Fruit fly (Drosophila melanogaster): ENCODE data around the gene ND-15.
A peak's percentile ranks its signal among the peaks of the same experiment; 100 is the strongest.

The ND-15 gene

DNA sequence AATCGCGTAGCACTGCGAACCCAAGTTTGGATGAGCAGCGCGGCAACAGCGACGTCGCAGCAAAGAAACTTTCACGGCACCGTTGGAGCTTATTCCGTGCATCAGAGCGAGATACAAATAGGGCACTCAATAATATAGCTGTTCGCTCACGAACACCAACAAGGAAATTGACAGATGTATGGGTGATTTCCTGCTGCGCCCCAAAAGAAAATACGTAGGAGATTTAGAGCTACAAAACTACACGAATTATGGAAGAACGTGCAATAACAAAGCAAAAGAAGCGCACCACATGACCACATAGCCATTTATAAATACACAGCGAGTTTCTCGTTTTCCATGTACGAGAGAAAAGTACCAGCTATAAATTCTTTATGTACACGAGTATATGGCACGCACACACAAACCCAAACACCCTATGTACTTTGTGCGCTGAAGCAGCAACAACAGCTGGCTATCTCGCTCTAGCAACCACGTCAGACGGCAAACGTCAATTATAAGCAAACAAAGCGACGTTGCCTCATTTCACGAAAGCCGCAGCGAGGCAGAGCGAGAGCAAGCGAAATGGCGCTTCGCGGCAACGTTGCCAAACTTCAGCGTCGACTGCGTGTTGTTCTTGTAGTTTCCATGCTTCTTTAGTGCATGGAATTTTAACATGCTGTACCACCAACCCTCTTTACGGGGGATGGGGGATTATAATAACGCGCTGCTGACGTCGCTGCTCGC lies 47.1 kb downstream of the ND-15 start (continued):
- TF ChIP-seq CG18619 (GFP tag; optimal IDR thresholded peaks at IDR 0.05) (peak; percentile 51), Max (GFP tag; optimal IDR thresholded peaks at IDR 0.05) (no peak), Lim3 (GFP tag; IDR thresholded peaks at IDR 0.05) (no peak), lbe (GFP tag; optimal IDR thresholded peaks at IDR 0.05) (peak; percentile 65), Lhr (GFP tag; optimal IDR thresholded peaks at IDR 0.05) (no peak), eve (GFP tag; optimal IDR thresholded peaks at IDR 0.05) (no peak), CG4617 (GFP tag; optimal IDR thresholded peaks at IDR 0.05; ENCODE audit: borderline replicate concordance) (no peak), Fer2 (tag; optimal IDR thresholded peaks at IDR 0.05) (no peak), CG11723 (GFP tag; optimal IDR thresholded peaks at IDR 0.05) (peak; percentile 25), CG4730 (GFP tag; IDR thresholded peaks at IDR 0.05) (no peak), jigr1 (GFP tag; IDR thresholded peaks at IDR 0.05) (no peak), Dref (GFP tag; IDR thresholded peaks at IDR 0.05) (no peak), NK7.1 (GFP tag; optimal IDR thresholded peaks at IDR 0.05) (no peak), CG3838 (GFP tag; optimal IDR thresholded peaks at IDR 0.05) (no peak), peb (GFP tag; IDR thresholded peaks at IDR 0.05) (no peak), sna (GFP tag; IDR thresholded peaks at IDR 0.05; ENCODE audit: partially characterized antibody) (no peak), NfI (GFP tag; optimal IDR thresholded peaks at IDR 0.05) (peak; percentile 6), sob (GFP tag; IDR thresholded peaks at IDR 0.05) (no peak), pnt (GFP tag; optimal IDR thresholded peaks at IDR 0.05) (no peak), Rx (GFP tag; IDR thresholded peaks at IDR 0.05) (no peak), sqz (GFP tag; optimal IDR thresholded peaks at IDR 0.05) (peak; percentile 69), hb (GFP tag; IDR thresholded peaks at IDR 0.05; ENCODE audit: partially characterized antibody) (no peak), CG10462 (GFP tag; optimal IDR thresholded peaks at IDR 0.05) (no peak), cato (GFP tag; optimal IDR thresholded peaks at IDR 0.05; ENCODE audit: borderline replicate concordance) (no peak), CG8924 (tag; optimal IDR thresholded peaks at IDR 0.05) (peak; percentile 52), stwl (tag; optimal IDR thresholded peaks at IDR 0.05) (no peak), CG4424 (GFP tag; optimal IDR thresholded peaks at IDR 0.05) (peak; percentile 38), B-H1 (GFP tag; IDR thresholded peaks at IDR 0.05) (no peak), CG3281 (GFP tag; optimal IDR thresholded peaks at IDR 0.05) (peak; percentile 66), slp2 (GFP tag; optimal IDR thresholded peaks at IDR 0.05) (no peak), CG7839 (tag; optimal IDR thresholded peaks at IDR 0.05) (no peak), CG12071 (GFP tag; optimal IDR thresholded peaks at IDR 0.05) (peak; percentile 32), fu2 (GFP tag; optimal IDR thresholded peaks at IDR 0.05) (no peak), HLH4C (GFP tag; IDR thresholded peaks at IDR 0.05; ENCODE audit: partially characterized antibody) (no peak), grn (GFP tag; optimal IDR thresholded peaks at IDR 0.05) (no peak), p53 (GFP tag; optimal IDR thresholded peaks at IDR 0.05) (no peak), CG34422 (GFP tag; IDR thresholded peaks at IDR 0.05) (no peak), hth (optimal IDR thresholded peaks at IDR 0.05) (no peak), ro (GFP tag; IDR thresholded peaks at IDR 0.05) (no peak), CG5180 (GFP tag; optimal IDR thresholded peaks at IDR 0.05) (peak; percentile 30), CG7987 (GFP tag; optimal IDR thresholded peaks at IDR 0.05) (peak; percentile 69), nerfin-2 (GFP tag; IDR thresholded peaks at IDR 0.05; ENCODE audit: partially characterized antibody) (no peak), Gsc (GFP tag; IDR thresholded peaks at IDR 0.05) (no peak), HmgD (GFP tag; optimal IDR thresholded peaks at IDR 0.05) (peak; percentile 9), CG10565 (GFP tag; optimal IDR thresholded peaks at IDR 0.05) (no peak), tna (GFP tag; IDR thresholded peaks at IDR 0.05; ENCODE audit: partially characterized antibody) (no peak), HLH54F (GFP tag; optimal IDR thresholded peaks at IDR 0.05) (no peak), CG4820 (GFP tag; optimal IDR thresholded peaks at IDR 0.05) (no peak), fd102C (GFP tag; optimal IDR thresholded peaks at IDR 0.05) (peak; percentile 25), CG30403 (GFP tag; optimal IDR thresholded peaks at IDR 0.05) (no peak)
